Worm (Caenorhabditis elegans) whole organism, L4/young adult: ENCODE results near the gene F56D5.5.
A peak's percentile ranks its signal among the peaks of the same experiment; 100 is the strongest.

Source experiments
- W03F9.2 ChIP-seq: fragments of 150-350 bp; optimal IDR thresholded peaks from 2 replicates; lab custom pipeline; 2014; ENCODE audit warnings: missing biosample characterization, missing genetic modification characterization
- dao-5 ChIP-seq: sonication (generic microtip); optimal IDR thresholded peaks from 2 replicates; lab custom pipeline; 2016; ENCODE audit warnings: missing genotype, missing genetic modification characterization, moderate library complexity, missing compliant biosample characterization
- him-1 ChIP-seq: sonication (generic microtip); optimal IDR thresholded peaks from 2 replicates; lab custom pipeline; 2016; ENCODE audit warnings: missing genotype, missing genetic modification reagents, missing genetic modification characterization, missing compliant biosample characterization

The F56D5.5 gene

ce11 chrIV:9371126-9371525 is 36.8 kb downstream of the F56D5.5 start, which contains the start of gene fbxc-58:
fbxc-58 (plus strand) TSS chrIV:9371508.
- TF ChIP-seq him-1 (tag; lab: Kevin White, UChicago): no peak
- no peak for TF ChIP-seq W03F9.2 (tag; lab: Kevin White, UChicago)
- TF ChIP-seq dao-5 (tag; lab: Kevin White, UChicago): no peak

ce11 chrIV:9367852-9368627 is 39.9 kb downstream of the F56D5.5 start:
- TF ChIP-seq W03F9.2 (tag; lab: Kevin White, UChicago) (peak; percentile 43), him-1 (tag; lab: Kevin White, UChicago) (no peak)

- TF ChIP-seq W03F9.2 (tag; lab: Kevin White, UChicago) (no peak), dao-5 (tag; lab: Kevin White, UChicago) (no peak), him-1 (tag; lab: Kevin White, UChicago) (no peak)
Observed at ce11 chrIV:9366411-9366810, 41.5 kb downstream of the F56D5.5 start, which contains the start of gene pezo-1. pezo-1 (minus strand) TSS chrIV:9366511.
